Fruit fly (Drosophila melanogaster) whole organism, larva: ENCODE data around the gene CG33687.

Source experiments
- noc ChIP-seq: fragments of 200-800 bp; sonication (Bioruptor generic); optimal IDR thresholded peaks from 3 replicates; lab custom pipeline; 2019; ENCODE audit warnings: missing biosample characterization, mild to moderate bottlenecking, missing genetic modification characterization, moderate library complexity

CG33687 gene

DNA sequence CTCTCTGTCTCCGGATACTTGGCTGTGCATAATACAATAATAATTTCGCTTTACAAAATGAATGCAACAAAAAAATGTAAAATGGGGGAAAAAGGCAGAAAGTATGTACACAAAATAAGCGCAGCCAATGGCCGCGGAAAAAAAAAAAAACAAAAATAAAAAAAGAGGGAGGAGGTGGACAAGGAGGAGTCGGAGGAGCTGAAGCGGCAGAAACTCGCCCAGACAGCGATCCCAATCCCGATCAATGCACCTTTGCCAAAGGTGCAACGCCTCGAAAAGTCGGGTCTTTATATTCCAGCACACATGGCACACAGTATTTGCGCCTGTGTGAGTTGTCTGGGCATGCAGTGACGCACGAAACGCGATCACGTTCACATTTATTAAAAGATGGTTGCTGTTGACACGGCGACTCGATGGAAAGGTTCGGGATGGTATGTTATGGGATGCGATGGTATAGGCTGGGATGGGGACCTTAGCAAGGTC, 2.2 kb upstream of the CG33687 start:
- TF ChIP-seq noc (tag; lab: Kevin White, UChicago) = no peak

DNA sequence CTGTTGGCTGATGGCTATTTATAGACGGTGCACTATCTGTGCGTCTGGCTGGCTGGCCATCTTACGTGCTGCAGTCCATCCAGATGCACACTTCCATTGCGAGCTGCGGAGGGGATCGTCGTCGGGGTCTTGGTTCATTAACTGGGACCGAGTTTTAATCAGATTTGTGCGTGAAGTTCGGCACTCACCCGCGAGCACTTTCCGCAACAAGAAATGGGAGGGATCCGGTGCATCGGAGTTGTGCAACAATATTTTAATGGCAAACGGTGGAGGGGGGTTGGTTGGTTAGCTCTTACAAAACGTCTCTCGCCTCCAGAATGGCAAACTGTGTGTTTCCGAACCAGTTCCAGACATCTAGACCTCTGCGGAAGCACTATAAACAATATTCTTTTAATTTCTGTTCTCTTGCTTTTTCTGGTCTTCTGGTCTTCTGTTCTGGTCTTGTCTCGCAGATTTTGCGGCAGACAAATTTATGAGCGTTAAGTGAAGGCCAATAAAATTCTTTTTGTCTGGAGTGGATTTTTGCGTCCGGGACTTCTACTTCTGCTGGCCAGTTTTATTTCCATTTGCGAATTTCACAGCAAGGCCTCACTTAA, 982 bp upstream of the CG33687 start:
- TF ChIP-seq noc (tag; lab: Kevin White, UChicago) = no peak

DNA sequence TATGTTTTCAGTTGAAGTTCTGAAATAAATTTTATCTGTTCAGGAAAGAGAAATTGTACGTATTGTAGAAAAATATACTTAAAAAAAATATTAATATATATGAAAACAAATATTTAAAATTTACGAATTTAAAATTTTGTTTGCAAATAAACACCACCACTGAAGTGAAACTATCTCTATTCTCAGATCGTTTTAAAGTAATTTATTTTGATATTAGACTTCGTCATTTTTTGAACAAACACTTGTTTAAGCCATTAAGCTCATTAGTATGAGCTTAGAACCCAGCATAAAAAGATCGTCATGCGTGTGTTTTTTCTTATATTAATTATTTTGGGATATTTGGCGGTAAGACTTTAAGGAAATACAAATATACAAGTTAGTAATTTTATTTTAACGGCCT, 1.3 kb downstream of the CG33687 start, which contains the start of gene CG33688:
Gene CG33688, plus strand, starts transcription at position 301 of the 400 bp plus-strand sequence.
- no peak for TF ChIP-seq noc (tag; lab: Kevin White, UChicago)

DNA sequence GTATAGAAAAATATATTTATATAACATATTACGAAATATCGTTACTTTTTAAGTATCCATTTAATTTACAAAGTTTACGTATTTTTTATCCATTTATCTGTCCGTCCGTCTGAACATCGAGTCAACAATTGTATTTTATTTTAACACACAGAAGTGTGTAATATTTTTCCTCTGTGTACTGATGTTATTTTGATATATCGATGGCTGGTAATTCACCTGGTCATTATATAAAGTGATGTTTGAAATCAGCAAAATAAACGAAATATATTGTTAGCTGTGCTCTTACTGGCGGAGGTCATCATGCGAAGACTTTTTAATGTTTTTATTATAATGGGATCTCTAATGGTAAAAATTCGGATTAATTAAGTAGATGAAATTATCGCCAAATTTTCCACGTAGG, 2.3 kb downstream of the CG33687 start, which contains the start of gene CG33689:
Gene CG33689, plus strand, starts transcription at position 301 of the 400 bp plus-strand sequence.
- no peak for TF ChIP-seq noc (tag; lab: Kevin White, UChicago)

DNA sequence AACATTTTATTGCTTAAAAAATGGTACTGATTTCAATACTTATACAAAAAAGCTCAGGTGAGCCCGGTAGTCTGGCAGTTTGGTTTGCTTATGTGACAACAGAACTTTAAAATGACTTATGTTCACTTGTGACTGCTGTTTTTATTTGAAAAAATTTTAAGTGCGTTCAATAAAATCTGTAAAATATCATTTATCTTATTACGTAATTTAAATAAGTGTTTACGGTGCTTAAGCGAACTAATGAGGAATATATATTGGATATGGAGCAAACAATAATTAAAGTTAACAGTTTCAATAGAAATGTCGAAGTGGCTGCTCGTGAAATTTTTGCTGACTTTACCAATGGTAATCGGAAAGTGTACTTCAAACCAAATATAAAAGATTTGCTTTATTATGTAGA, 3.4 kb downstream of the CG33687 start, which contains the start of gene dls:
Gene dls, plus strand, starts transcription at position 301 of the 400 bp plus-strand sequence.
- TF ChIP-seq noc (tag; lab: Kevin White, UChicago) = no peak

DNA sequence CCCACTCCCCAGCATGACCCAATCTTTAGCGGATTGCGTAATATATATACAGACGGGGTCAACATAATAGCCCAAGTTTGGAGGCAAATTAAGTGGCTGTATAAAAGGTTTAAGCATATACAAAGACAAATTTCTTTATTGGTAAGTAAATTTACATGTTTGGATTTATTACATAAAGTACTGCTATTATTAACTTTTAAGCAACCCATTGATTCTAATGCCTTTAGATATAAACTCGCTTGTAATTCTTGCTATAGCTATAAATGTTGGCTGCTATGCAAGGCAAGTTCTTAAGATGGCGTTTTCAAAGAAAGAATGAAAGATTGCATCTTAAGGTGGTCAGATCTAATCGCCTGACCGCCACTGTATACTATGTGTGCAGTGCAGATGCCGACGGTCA, 4.9 kb downstream of the CG33687 start:
- TF ChIP-seq noc (tag; lab: Kevin White, UChicago) = peak; percentile 64

DNA sequence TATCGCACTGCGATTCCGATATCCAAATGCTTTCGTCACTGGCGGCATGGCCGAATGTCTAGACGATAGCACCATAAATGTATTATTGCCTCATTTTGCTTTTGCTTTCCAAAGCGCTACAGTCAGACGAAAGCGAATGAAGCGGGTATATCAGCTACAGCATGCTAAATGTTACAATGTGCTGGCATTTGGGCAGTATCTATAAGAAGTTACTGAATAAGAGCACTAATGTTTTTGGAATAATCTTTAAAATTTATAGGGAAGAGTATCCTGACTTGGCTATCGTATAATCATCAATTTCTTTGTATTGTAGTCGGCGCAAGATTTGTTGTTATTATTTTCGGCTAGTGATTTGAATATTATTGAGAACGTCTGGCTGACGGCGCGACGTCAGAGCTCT, 5.6 kb downstream of the CG33687 start:
- TF ChIP-seq noc (tag; lab: Kevin White, UChicago) = peak; percentile 87

DNA sequence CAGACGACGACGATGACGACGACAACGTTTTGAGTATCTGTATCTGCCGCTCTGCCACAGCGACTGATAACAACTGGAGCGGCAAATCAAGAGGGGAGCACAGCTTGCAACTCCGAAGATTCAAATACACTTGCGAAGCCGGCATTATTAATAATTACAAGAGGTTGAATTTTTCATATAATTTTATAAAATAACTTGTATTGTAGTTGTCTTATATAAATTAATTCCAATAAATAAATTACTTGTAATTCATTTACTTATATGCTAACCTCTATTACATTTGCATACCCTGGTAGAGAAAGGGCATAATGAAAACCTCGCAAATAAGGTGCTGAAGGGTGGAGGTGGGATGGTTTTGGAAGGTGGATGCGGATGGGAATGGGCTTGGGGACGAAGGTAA, 6.5 kb downstream of the CG33687 start:
- no peak for TF ChIP-seq noc (tag; lab: Kevin White, UChicago)

DNA sequence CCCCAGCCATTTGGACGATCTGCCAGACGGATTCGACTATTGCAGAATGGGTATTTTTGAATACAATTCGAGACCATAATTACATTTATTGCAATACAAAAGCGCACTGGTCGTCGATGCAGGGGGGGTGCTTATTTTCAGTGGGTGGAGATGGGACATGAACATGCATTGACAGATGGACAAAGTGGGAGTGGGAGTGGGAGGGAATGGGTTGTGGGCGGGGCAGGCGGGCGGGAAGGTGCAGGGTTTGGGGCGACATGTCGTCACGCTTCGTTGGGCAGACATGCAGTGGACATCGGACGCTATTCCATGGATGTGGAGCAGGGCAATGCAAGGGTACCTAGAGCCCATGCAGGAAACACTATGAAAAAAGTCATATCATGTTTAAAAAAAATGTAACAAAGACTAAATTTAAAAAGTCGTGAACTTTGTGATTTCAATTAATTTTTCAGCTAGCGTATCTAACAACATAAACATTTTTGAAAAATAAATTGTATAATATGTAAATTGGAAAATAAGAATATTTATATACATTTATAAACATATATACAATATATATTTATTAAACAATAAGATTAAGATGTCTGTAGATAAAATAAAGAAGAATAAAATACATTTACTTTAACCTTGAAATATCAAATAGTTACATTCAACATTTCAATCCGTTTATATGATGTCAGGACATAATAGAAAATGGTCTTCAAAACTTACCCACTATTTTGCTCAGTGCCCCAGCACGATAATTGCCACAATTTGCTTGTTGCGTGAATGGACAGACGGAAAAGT, 10.6 kb downstream of the CG33687 start:
- TF ChIP-seq noc (tag; lab: Kevin White, UChicago) = no peak

DNA sequence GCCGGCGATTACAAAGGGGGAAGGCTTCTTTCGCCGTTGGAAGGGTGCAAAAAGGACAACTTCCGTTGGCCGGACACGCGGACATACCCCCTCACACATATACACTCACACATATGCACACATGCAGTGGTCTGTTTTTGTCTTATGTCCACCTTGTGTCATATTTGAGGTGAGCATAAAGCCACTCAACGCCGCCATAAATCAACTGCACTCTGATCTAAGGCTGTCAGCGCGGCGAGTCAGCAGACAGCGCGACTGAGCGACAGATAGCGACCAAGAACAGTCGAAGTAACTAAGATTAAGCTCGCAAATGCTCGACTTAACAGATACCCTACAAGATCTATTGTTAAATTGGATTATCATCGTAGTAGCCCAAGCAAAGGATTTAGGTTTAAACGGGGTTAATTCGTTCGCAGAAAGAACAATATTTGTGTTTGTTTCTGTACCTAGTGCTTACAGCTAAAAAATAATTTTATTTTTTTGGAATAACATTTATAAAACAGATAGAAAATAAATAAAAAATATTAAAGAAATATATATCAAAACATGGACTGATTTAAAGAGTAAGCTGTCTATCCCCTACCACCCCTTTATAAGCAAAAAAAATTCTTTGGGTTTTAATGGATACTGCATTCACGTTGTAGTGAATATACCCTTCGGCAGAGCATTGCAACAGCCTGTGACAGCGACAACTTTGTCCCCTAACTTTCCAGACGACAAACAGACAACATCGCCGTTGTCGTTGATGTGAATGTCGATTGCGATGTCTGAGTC, 11.4 kb downstream of the CG33687 start:
- no peak for TF ChIP-seq noc (tag; lab: Kevin White, UChicago)

DNA sequence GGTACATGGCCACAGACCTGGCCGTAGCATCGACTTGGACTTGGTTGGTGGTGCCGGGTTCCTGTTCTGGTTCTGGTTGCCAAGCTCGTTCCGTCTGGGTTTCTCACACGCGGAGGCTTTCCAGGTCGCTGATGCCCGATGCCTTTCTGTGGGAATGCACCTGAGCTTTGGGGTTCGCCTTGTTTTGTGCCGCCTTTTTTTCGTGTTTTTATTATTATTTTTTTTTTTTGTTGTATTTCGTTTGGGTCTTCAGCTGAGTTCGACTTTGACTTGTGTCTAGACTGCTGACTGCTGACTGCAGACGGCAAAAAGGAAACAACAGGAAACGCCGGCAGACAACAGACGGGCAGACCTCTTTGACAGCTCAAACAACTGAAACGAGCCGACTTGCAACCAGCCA, 12.0 kb downstream of the CG33687 start:
- no peak for TF ChIP-seq noc (tag; lab: Kevin White, UChicago)

DNA sequence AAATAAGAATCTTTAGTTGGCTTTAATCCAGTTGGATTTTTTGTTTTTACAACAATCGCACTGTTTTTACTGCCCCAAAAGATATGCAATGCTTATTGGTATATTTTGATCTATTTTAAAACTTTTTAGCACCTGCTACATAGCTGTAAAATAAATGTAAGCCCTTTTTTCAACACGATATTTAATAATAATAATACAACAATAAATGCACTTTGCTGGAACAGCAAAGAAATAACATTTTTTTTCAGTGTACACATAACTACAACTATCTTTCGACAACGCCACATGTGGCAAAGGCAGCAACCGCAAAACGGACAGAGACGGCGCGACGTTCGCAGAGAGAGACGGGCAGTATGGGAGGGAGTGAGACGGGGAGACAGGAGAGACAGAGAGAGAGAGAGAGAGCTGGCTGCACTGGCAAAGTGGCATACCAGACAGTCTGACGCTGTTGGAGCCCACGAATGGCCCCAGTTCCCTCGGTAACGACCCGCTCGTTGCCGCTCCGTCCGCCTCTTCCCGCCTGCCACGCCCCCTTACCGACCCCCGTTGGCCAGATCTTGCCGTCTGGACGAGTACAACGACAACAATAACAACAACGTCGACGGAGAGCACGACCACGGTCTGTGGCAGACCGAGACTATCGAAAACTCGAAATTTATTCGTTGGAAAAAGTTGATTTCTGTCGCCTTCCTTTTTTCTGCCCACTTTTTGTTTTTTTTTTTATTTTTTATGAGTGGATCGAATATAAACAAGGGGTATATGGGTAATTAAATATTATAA, 13.7 kb downstream of the CG33687 start:
- TF ChIP-seq noc (tag; lab: Kevin White, UChicago) = no peak

DNA sequence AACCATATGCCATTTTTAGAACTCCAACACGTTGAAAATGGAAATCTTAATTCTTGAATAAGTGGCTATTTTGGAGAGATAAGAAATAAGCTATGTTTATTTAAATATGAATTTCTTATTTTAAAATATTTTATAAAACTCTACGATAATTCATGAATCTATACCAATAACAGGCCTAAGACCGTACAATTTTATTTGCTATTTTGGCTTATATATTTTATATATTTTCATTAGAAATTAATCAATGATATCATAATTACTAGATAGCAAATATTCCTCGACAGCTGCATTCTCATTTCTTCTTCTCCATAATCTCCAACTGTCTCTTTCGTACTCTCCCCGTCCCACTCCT, 14.2 kb downstream of the CG33687 start:
- no peak for TF ChIP-seq noc (tag; lab: Kevin White, UChicago)

DNA sequence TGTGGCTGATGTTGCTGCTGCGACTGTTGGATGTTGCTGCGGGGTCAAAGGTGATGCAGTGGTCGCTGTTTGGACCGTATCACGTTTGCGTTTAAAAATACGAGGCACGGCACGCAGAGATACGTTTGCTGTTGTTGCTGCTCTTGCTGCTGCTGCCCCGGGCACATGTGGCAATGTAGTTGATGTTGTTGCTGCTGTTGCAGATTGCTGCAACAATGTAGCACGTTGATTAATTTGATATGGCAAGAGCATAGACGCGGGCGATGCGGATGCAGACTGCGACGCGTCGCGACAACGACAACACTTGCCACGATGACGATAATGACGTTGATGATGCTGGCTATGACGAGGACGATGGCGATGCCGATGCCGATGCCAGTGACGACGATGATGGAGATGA, 15.5 kb downstream of the CG33687 start:
- no peak for TF ChIP-seq noc (tag; lab: Kevin White, UChicago)

DNA sequence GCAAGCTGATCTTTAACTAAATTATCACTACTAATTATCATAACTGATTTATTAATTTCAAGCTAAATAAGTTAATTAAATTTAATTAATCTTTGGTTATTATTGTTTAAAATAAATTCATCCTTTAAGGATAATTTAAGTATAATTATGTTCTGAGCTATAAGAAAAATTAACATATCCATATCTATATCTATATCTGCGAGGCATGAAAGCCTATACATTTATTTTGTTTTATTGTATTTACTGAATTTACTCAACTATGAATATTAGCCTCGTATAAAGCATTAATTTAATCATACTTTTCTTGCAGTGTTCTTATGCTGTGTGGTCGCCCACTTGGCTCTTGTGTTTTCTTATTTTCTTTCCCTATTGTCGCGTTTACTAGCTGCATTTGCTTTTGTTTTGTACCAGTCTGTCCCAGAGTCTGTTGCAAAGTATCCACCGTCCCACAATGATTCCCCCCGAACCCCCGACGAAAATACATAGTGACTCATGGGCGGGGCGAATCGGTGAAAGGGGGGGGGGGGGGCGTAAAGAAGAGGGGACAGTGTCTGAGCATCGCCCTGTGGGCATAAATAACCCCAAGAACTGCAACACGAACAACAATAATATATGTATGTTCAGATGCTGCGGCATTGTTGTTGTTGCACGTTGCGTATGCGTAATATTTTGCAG, 17.0 kb downstream of the CG33687 start:
- no peak for TF ChIP-seq noc (tag; lab: Kevin White, UChicago)
